Worm (Caenorhabditis elegans) whole organism, L1 larva: Measurements from ENCODE around the gene sec-61.G.
A peak's percentile ranks its signal among the peaks of the same experiment; 100 is the strongest.

Experiments
- ces-1 ChIP-seq: fragments of 150-350 bp; optimal IDR thresholded peaks from 2 replicates; lab custom pipeline; 2014; ENCODE audit warnings: missing biosample characterization, missing genetic modification reagents, missing genetic modification characterization
- elt-3 ChIP-seq, 6 experiments: fragments of 150-350 bp in 1 of 6; sonication (generic microtip); optimal IDR thresholded peaks; 2 replicates each; lab custom pipeline; 2017 to 2018; ENCODE audit warnings: missing biosample characterization in 6 of 6, missing genetic modification characterization in 6 of 6, inconsistent platforms in 1 of 6
- lsy-2 ChIP-seq, 2 experiments: fragments of 150-350 bp; optimal IDR thresholded peaks; 2 replicates each; lab custom pipeline; 2014; ENCODE audit warnings: missing biosample characterization in 2 of 2, missing genetic modification characterization in 2 of 2
- nhr-76 ChIP-seq: sonication (generic microtip); optimal IDR thresholded peaks from 2 replicates; lab custom pipeline; 2017; ENCODE audit warnings: missing biosample characterization, missing genetic modification characterization
- swsn-7 ChIP-seq: sonication (generic microtip); optimal IDR thresholded peaks from 2 replicates; lab custom pipeline; 2016; ENCODE audit warnings: missing genetic modification characterization, missing compliant biosample characterization
- unc-130 ChIP-seq: fragments of 150-350 bp; optimal IDR thresholded peaks from 2 replicates; lab custom pipeline; 2017; ENCODE audit warnings: missing biosample characterization, missing genetic modification characterization, inconsistent platforms

DNA sequence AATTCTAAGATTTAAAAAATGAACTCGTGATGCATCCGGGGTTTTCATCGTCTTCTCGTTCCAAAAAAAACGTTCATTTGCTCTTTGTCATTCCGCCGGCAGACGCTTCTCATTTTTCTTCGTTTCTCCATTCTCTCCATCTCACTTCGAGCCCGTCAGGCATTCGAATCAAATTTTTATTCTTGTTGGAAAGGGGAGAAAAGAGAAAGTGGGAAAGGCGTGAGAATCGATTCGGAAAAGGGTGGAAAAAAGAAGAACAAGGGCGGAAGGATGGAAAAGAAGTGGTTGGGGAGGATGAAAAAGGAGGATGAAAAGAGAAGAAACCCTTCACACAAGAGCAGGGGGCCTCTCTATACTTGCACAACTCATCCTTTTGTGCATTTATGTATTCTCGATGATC lies 7.9 kb upstream of the sec-61.G start:
- TF ChIP-seq unc-130 (tag; lab: Kevin White, UChicago) (no peak), lsy-2 (tag; optimal IDR thresholded peaks at IDR 0.05; lab: Kevin White, UChicago) (peak in 1 of 2 experiments; percentile 7), ces-1 (peak; percentile 14), nhr-76 (tag; lab: Kevin White, UChicago) (no peak), swsn-7 (no peak), elt-3 (tag; optimal IDR thresholded peaks at IDR 0.05; lab: Kevin White, UChicago) (no peak)
